Worm (Caenorhabditis elegans): ENCODE measurements around the gene C50F4.9.

DNA sequence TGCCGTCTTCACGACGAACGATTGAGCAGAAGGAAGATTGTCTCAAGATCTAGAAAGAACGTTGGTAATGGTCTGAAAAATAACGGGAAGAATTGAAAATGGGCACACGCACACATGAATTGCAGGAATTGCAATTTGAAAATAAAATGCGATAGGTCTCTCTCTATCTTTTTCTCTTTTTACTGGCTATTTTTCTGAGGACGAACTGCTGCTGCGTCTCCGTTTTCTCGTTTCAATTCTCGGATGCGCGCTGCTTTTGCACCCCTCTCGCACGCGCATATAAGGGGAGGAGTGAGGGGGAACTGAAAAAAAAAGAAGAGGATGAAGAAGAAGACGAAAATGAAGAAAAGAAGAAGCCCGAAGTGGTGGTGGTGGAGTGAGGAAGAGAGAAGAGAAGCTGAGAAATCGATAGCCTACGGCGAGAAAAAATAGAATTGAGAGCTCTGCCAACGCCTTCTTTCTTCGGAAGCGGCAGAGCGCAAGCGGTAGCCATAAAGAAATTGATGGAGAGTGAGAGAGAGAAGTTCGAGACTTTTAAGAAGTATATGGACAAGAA is 37.7 kb upstream of the C50F4.9 start, which contains the start of gene rgef-1:
- TF ChIP-seq skn-1 (tag; optimal IDR thresholded peaks at IDR 0.05) = no peak
- TF ChIP-seq lin-13 (GFP tag; optimal IDR thresholded peaks at IDR 0.05) = peak; percentile 50
- TF ChIP-seq aly-2 (tag; optimal IDR thresholded peaks at IDR 0.05) = no peak
- TF ChIP-seq alr-1 (tag; optimal IDR thresholded peaks at IDR 0.05) = no peak
- TF ChIP-seq mdl-1 (tag; optimal IDR thresholded peaks at IDR 0.05) = peak; percentile 47 to 78
- no peak for TF ChIP-seq ama-1 (optimal IDR thresholded peaks at IDR 0.05)
- no peak for TF ChIP-seq mbf-1 (tag; optimal IDR thresholded peaks at IDR 0.05)
- peak; percentile 81 for TF ChIP-seq F13H6.1 (tag; optimal IDR thresholded peaks at IDR 0.05)

Data from whole organism, L2 larva.